Fruit fly (Drosophila melanogaster): ENCODE measurements around the gene Hand.

Gene Hand

dm6 chr2L:10260750-10261493 lies 34.3 kb downstream of the Hand start, which contains the start of gene Pten:
Pten (minus strand) TSS chr2L:10261049.
- TF ChIP-seq CG8478 (optimal IDR thresholded peaks at IDR 0.05) (no peak), EcR (GFP tag; optimal IDR thresholded peaks at IDR 0.05) (no peak), usp (GFP tag; optimal IDR thresholded peaks at IDR 0.05) (no peak), pan (optimal IDR thresholded peaks at IDR 0.05) (no peak), Dll (optimal IDR thresholded peaks at IDR 0.05) (no peak), psq (optimal IDR thresholded peaks at IDR 0.05) (no peak)

dm6 chr2L:10259960-10260749 lies 35.0 kb downstream of the Hand start:
- TF ChIP-seq EcR (GFP tag; optimal IDR thresholded peaks at IDR 0.05) (no peak), psq (optimal IDR thresholded peaks at IDR 0.05) (no peak), CG8478 (optimal IDR thresholded peaks at IDR 0.05) (no peak), usp (GFP tag; optimal IDR thresholded peaks at IDR 0.05) (no peak), Dll (optimal IDR thresholded peaks at IDR 0.05) (no peak), pan (optimal IDR thresholded peaks at IDR 0.05) (no peak)

- no peak for TF ChIP-seq usp (GFP tag; optimal IDR thresholded peaks at IDR 0.05)
- TF ChIP-seq psq (optimal IDR thresholded peaks at IDR 0.05), result no peak
- no peak for TF ChIP-seq pan (optimal IDR thresholded peaks at IDR 0.05)
- no peak for TF ChIP-seq EcR (GFP tag; optimal IDR thresholded peaks at IDR 0.05)
- TF ChIP-seq CG8478 (optimal IDR thresholded peaks at IDR 0.05), result no peak
- TF ChIP-seq Dll (optimal IDR thresholded peaks at IDR 0.05), result no peak
These were observed 39.4 kb downstream of the Hand start, which contains the start of gene CG5676 for dm6 chr2L:10255725-10256158. CG5676 (minus strand) TSS chr2L:10255891.

dm6 chr2L:10251592-10251991 lies 43.6 kb downstream of the Hand start, which contains the start of gene Ror:
Ror (plus strand) TSS chr2L:10251843.
- no peak for TF ChIP-seq Dll (optimal IDR thresholded peaks at IDR 0.05)
- no peak for TF ChIP-seq psq (optimal IDR thresholded peaks at IDR 0.05)
- no peak for TF ChIP-seq EcR (GFP tag; optimal IDR thresholded peaks at IDR 0.05)
- TF ChIP-seq usp (GFP tag; optimal IDR thresholded peaks at IDR 0.05), result no peak
- TF ChIP-seq CG8478 (optimal IDR thresholded peaks at IDR 0.05), result no peak
- TF ChIP-seq pan (optimal IDR thresholded peaks at IDR 0.05), result no peak

- TF ChIP-seq Dll (optimal IDR thresholded peaks at IDR 0.05) (no peak), pan (optimal IDR thresholded peaks at IDR 0.05) (no peak), EcR (GFP tag; optimal IDR thresholded peaks at IDR 0.05) (no peak), usp (GFP tag; optimal IDR thresholded peaks at IDR 0.05) (no peak), psq (optimal IDR thresholded peaks at IDR 0.05) (no peak), CG8478 (optimal IDR thresholded peaks at IDR 0.05) (no peak)
These were observed 44.7 kb downstream of the Hand start, which contains the start of the genes bsk and CG31717 for dm6 chr2L:10250441-10250847. bsk (minus strand) TSS chr2L:10250501. CG31717 (plus strand) TSS chr2L:10250737.

- TF ChIP-seq pan (optimal IDR thresholded peaks at IDR 0.05) (no peak), usp (GFP tag; optimal IDR thresholded peaks at IDR 0.05) (no peak), psq (optimal IDR thresholded peaks at IDR 0.05) (no peak), Dll (optimal IDR thresholded peaks at IDR 0.05) (no peak), EcR (GFP tag; optimal IDR thresholded peaks at IDR 0.05) (no peak), CG8478 (optimal IDR thresholded peaks at IDR 0.05) (no peak)
These were observed 45.5 kb downstream of the Hand start for dm6 chr2L:10249655-10250202.

dm6 chr2L:10246785-10247190 lies 48.4 kb downstream of the Hand start, which contains the start of gene chico:
chico (minus strand) TSS chr2L:10247078.
- TF ChIP-seq pan (optimal IDR thresholded peaks at IDR 0.05), result no peak
- no peak for TF ChIP-seq usp (GFP tag; optimal IDR thresholded peaks at IDR 0.05)

All from whole organism.